Worm (Caenorhabditis elegans): ENCODE data around the gene ZC13.2.
A peak's percentile ranks its signal among the peaks of the same experiment; 100 is the strongest.

Gene ZC13.2

ce11 chrX:876935-877334, 3.5 kb upstream of the ZC13.2 start, which contains the start of gene ZC13.1 (continued):
- TF ChIP-seq lin-35 (GFP tag; optimal IDR thresholded peaks at IDR 0.05), result peak; percentile 61 to 81
- peak in 1 of 2 experiments; percentile 51 for TF ChIP-seq mdl-1 (tag; optimal IDR thresholded peaks at IDR 0.05)
- TF ChIP-seq hlh-4 (tag; optimal IDR thresholded peaks at IDR 0.05), result no peak
- no peak for TF ChIP-seq egl-13 (tag; optimal IDR thresholded peaks at IDR 0.05)
- TF ChIP-seq fos-1 (tag; optimal IDR thresholded peaks at IDR 0.05), result peak; percentile 24
- TF ChIP-seq jun-1 (tag; optimal IDR thresholded peaks at IDR 0.05), result peak; percentile 18
- no peak for TF ChIP-seq hlh-17 (GFP tag; optimal IDR thresholded peaks at IDR 0.05; ENCODE audit: borderline replicate concordance)
- TF ChIP-seq pqm-1 (tag; optimal IDR thresholded peaks at IDR 0.05), result no peak
- peak; percentile 72 for TF ChIP-seq rnt-1 (tag; optimal IDR thresholded peaks at IDR 0.05)
- no peak for TF ChIP-seq ama-1 (optimal IDR thresholded peaks at IDR 0.05)
- peak; percentile 61 for TF ChIP-seq lin-15B (tag; optimal IDR thresholded peaks at IDR 0.05)
- TF ChIP-seq elt-3 (tag; optimal IDR thresholded peaks at IDR 0.05), result peak in 3 of 6 experiments; percentile 10 to 45 (median 38)
- TF ChIP-seq unc-130 (tag; optimal IDR thresholded peaks at IDR 0.05), result peak; percentile 40
- no peak for TF ChIP-seq egl-27 (tag; optimal IDR thresholded peaks at IDR 0.05)
- no peak for TF ChIP-seq nhr-84 (tag; optimal IDR thresholded peaks at IDR 0.05)
- TF ChIP-seq ceh-88 (GFP tag; IDR thresholded peaks at IDR 0.05), result no peak
- TF ChIP-seq nhr-47 (tag; optimal IDR thresholded peaks at IDR 0.05), result peak; percentile 64
- TF ChIP-seq fkh-8 (tag; optimal IDR thresholded peaks at IDR 0.05), result peak; percentile 71
- no peak for TF ChIP-seq unc-62 (GFP tag; optimal IDR thresholded peaks at IDR 0.05)
- no peak for TF ChIP-seq tlp-1 (tag; optimal IDR thresholded peaks at IDR 0.05)
- no peak for TF ChIP-seq sptf-1 (tag; optimal IDR thresholded peaks at IDR 0.05)
- TF ChIP-seq unc-86 (tag; optimal IDR thresholded peaks at IDR 0.05), result peak; percentile 12
- TF ChIP-seq C34B4.2 (tag; optimal IDR thresholded peaks at IDR 0.05), result no peak
- peak; percentile 13 for TF ChIP-seq dsc-1 (tag; optimal IDR thresholded peaks at IDR 0.05)
- TF ChIP-seq nhr-12 (tag; optimal IDR thresholded peaks at IDR 0.05), result no peak
- TF ChIP-seq nhr-77 (tag; optimal IDR thresholded peaks at IDR 0.05), result peak; percentile 58
- no peak for TF ChIP-seq pag-3 (tag; optimal IDR thresholded peaks at IDR 0.05; ENCODE audit: borderline replicate concordance, insufficient read depth)
- peak; percentile 3 for TF ChIP-seq mef-2 (tag; optimal IDR thresholded peaks at IDR 0.05)
- TF ChIP-seq isw-1 (GFP tag; IDR thresholded peaks at IDR 0.05), result no peak
- no peak for TF ChIP-seq hpl-2 (GFP tag; optimal IDR thresholded peaks at IDR 0.05)
- peak; percentile 70 for TF ChIP-seq C16A3.4 (tag; optimal IDR thresholded peaks at IDR 0.05)
- TF ChIP-seq nhr-85 (tag), result peak; percentile 73
- no peak for TF ChIP-seq irx-1 (tag; optimal IDR thresholded peaks at IDR 0.05)
- TF ChIP-seq blmp-1 (tag; optimal IDR thresholded peaks at IDR 0.05), result peak; percentile 97
- TF ChIP-seq snu-23 (GFP tag; optimal IDR thresholded peaks at IDR 0.05), result peak; percentile 77
- TF ChIP-seq ceh-63 (GFP tag; optimal IDR thresholded peaks at IDR 0.05), result no peak
- TF ChIP-seq swsn-7 (tag; optimal IDR thresholded peaks at IDR 0.05), result peak; percentile 52
- TF ChIP-seq efl-3 (GFP tag; optimal IDR thresholded peaks at IDR 0.05), result no peak

ce11 chrX:888294-888693, 7.8 kb downstream of the ZC13.2 start, which contains the start of gene mam-1:
Gene mam-1, minus strand, starts transcription at chrX:888394.
- TF ChIP-seq lin-13 (GFP tag; optimal IDR thresholded peaks at IDR 0.05) (no peak), nhr-90 (tag; optimal IDR thresholded peaks at IDR 0.05; ENCODE audit: poor library complexity) (no peak), lin-14 (GFP tag; optimal IDR thresholded peaks at IDR 0.05) (no peak), vab-15 (tag; optimal IDR thresholded peaks at IDR 0.05) (no peak), snu-23 (GFP tag; optimal IDR thresholded peaks at IDR 0.05) (no peak), isw-1 (GFP tag; IDR thresholded peaks at IDR 0.05) (no peak), ceh-82 (tag; optimal IDR thresholded peaks at IDR 0.05) (no peak), ztf-4 (tag; optimal IDR thresholded peaks at IDR 0.05) (no peak), nhr-11 (tag; optimal IDR thresholded peaks at IDR 0.05) (no peak), fos-1 (tag; optimal IDR thresholded peaks at IDR 0.05) (no peak), rnt-1 (tag; optimal IDR thresholded peaks at IDR 0.05) (no peak), nhr-12 (tag; optimal IDR thresholded peaks at IDR 0.05) (no peak), pag-3 (tag; optimal IDR thresholded peaks at IDR 0.05; ENCODE audit: borderline replicate concordance, insufficient read depth) (no peak), zip-4 (GFP tag; optimal IDR thresholded peaks at IDR 0.05) (no peak)
